Worm (Caenorhabditis elegans) whole organism, L4 larva: Measurements from ENCODE around the gene AH9.4.

Experiments
- Y48G9A.11 ChIP-seq: fragments of 200-800 bp; sonication (Bioruptor generic); IDR thresholded peaks from 2 replicates; pipeline ENCODE4 v1.3.6; 2022; ENCODE audit warnings: missing genetic modification reagents, missing genetic modification characterization, missing compliant biosample characterization
- hlh-30 ChIP-seq: sonication (generic microtip); optimal IDR thresholded peaks from 2 replicates; lab custom pipeline; 2017; ENCODE audit warnings: antibody characterized with exemption, mild to moderate bottlenecking, missing genetic modification characterization, missing compliant biosample characterization; ENCODE audit not compliant: insufficient read depth
- lin-15B ChIP-seq: fragments of 150-350 bp; sonication (generic microtip); optimal IDR thresholded peaks from 3 replicates; lab custom pipeline; 2014; ENCODE audit warnings: missing biosample characterization, missing genetic modification characterization
- lin-39 ChIP-seq: fragments of 150-350 bp; optimal IDR thresholded peaks from 2 replicates; lab custom pipeline; 2014; ENCODE audit warnings: missing biosample characterization, missing genetic modification reagents, missing genetic modification characterization
- nhr-111 ChIP-seq: fragments of 200-800 bp; sonication (Bioruptor generic); optimal IDR thresholded peaks from 2 replicates; lab custom pipeline; 2018; ENCODE audit warnings: mild to moderate bottlenecking, missing genetic modification characterization, missing compliant biosample characterization
- nhr-25 ChIP-seq: sonication (generic microtip); optimal IDR thresholded peaks from 2 replicates; lab custom pipeline; 2017; ENCODE audit warnings: missing genetic modification characterization, mild to moderate bottlenecking, missing compliant biosample characterization, antibody characterized with exemption, moderate library complexity, borderline replicate concordance; ENCODE audit not compliant: insufficient read depth
- nhr-6 ChIP-seq: fragments of 150-350 bp; optimal IDR thresholded peaks from 2 replicates; lab custom pipeline; 2014; ENCODE audit warnings: missing biosample characterization, missing genetic modification characterization
- pha-4 ChIP-seq, 2 experiments: fragments of 150-350 bp in 1 of 2; fragments of 200-800 bp in 1 of 2; sonication (Bioruptor generic) in 1 of 2; IDR thresholded peaks in 1 of 2; optimal IDR thresholded peaks in 1 of 2; 2 replicates each; pipeline versions ENCODE4 v1.3.6 to Lab custom; 2014 to 2022; ENCODE audit warnings: missing genetic modification characterization in 2 of 2, missing genetic modification reagents in 2 of 2, missing biosample characterization in 1 of 2, missing compliant biosample characterization in 1 of 2
- set-16 ChIP-seq: fragments of 200-800 bp; sonication (Bioruptor generic); IDR thresholded peaks from 2 replicates; pipeline ENCODE4 v1.3.6; 2022; ENCODE audit warnings: missing genetic modification reagents, missing genetic modification characterization, missing compliant biosample characterization
- snpc-1.2 ChIP-seq: fragments of 200-800 bp; sonication (Bioruptor generic); IDR thresholded peaks from 2 replicates; pipeline ENCODE4 v1.3.6; 2022; ENCODE audit warnings: missing genetic modification reagents, missing genetic modification characterization, missing compliant biosample characterization
- ztf-7 ChIP-seq: fragments of 150-350 bp; optimal IDR thresholded peaks from 2 replicates; lab custom pipeline; 2014; ENCODE audit warnings: missing biosample characterization, missing genetic modification characterization

DNA sequence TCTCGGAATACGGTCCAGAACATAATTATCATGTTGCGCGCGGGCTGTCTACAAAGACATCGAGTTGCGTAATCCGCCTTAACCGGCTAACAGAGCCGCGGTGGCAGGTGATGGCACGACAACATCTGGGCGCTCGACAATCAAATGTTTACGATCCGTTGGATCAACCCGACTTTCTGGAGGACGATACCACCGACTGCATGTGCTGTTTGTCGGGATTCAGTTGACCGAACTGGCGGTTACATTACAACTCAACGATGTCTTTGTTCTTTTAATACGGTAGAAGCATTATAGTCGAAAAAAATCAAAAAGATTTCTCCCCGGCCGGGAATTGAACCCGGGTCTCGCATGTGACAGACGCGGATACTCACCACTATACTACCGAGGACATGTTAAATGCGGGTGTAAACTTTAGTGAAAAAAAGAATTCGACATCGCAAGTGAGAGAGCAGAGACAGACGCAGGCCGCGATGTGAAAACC lies 47.2 kb downstream of the AH9.4 start:
- TF ChIP-seq nhr-25 (tag; lab: Kevin White, UChicago) (peak; percentile 53), lin-39 (tag; lab: Kevin White, UChicago) (no peak), pha-4 (GFP tag; IDR thresholded peaks at IDR 0.05; lab: Robert Waterston, UW) (peak; percentile 91), pha-4 (tag; optimal IDR thresholded peaks at IDR 0.05; lab: Kevin White, UChicago) (no peak), Y48G9A.11 (GFP tag; lab: Robert Waterston, UW) (peak; percentile 80), snpc-1.2 (peak; percentile 90), ztf-7 (tag; lab: Kevin White, UChicago) (peak; percentile 66), nhr-6 (tag; lab: Kevin White, UChicago) (peak; percentile 20), nhr-111 (peak; percentile 92), lin-15B (tag; lab: Kevin White, UChicago) (no peak), hlh-30 (tag; lab: Kevin White, UChicago) (peak; percentile 90), set-16 (GFP tag; lab: Robert Waterston, UW) (no peak; the same call in 1 of the 2 replicates)
